Fruit fly (Drosophila melanogaster): ENCODE measurements around the gene CG2656.

Gene CG2656

DNA sequence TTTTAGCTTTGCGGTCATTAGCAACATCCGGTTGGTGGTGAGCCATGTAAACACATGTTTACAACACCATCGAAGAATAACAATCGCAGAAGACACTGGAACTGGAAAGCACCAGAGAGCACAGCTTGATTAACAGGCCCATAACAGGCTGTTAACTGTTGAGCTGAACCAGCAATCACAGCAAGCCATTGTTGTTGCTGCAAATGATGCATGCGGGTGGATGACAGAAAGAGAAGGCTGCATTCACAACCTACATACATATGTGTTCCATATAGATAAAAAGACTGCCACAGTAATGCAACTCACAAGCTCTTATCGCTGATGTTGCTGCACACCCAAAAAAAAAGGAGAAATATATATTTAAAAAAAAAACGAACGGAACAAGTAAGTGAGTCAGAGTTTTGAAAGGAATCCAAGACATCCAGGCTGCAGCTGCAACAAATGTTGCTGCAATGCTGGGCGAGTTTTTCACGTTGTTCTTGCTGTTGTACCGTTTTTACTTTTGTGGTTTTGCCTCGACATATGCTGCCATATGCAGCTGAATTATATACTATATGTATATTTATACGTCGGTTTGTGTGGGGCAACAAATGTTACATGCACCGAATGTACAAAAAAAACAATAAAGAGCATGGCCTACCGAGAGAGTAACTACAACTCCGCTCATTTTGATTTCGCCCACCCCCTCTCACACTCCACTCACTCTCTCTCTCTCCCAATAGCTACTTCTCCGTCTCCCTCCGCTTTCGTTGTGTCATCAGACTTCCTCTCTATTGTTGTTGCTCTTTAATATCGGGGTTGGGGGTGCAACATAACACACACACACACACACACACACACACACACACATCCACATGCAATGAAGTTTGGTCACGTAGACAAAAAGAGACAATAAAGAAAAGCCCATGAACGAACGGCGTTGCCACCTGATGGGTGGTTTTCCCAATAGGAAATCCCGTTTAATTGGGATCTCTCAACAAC is 41.4 kb upstream of the CG2656 start:
- peak; percentile 5 for TF ChIP-seq YL-1 (GFP tag; optimal IDR thresholded peaks at IDR 0.05)
- no peak for TF ChIP-seq Ravus (GFP tag; IDR thresholded peaks at IDR 0.05)
- peak; percentile 26 for TF ChIP-seq CG1529 (GFP tag; optimal IDR thresholded peaks at IDR 0.05)
- TF ChIP-seq gro (GFP tag; optimal IDR thresholded peaks at IDR 0.05) = no peak
- TF ChIP-seq CG1024 (GFP tag; IDR thresholded peaks at IDR 0.05) = no peak
- TF ChIP-seq row (GFP tag; IDR thresholded peaks at IDR 0.05) = no peak
- peak; percentile 83 for TF ChIP-seq pros (GFP tag; optimal IDR thresholded peaks at IDR 0.05)
- peak; percentile 57 for TF ChIP-seq oc (tag; optimal IDR thresholded peaks at IDR 0.05)
- TF ChIP-seq yki (optimal IDR thresholded peaks at IDR 0.05) = peak; percentile 91
- TF ChIP-seq ttk (GFP tag; IDR thresholded peaks at IDR 0.05) = peak; percentile 53; the same call in 1 of the 2 replicates
- TF ChIP-seq CG17385 (GFP tag; optimal IDR thresholded peaks at IDR 0.05) = peak; percentile 23
- peak; percentile 91 for TF ChIP-seq crol (GFP tag; IDR thresholded peaks at IDR 0.05)
- TF ChIP-seq bcd (GFP tag; optimal IDR thresholded peaks at IDR 0.05) = no peak
- TF ChIP-seq Stat92E (GFP tag; optimal IDR thresholded peaks at IDR 0.05) = no peak
- no peak for TF ChIP-seq CG5953 (GFP tag; IDR thresholded peaks at IDR 0.05)
- no peak for TF ChIP-seq unpg (GFP tag; optimal IDR thresholded peaks at IDR 0.05)
- no peak for TF ChIP-seq CG4424 (GFP tag; optimal IDR thresholded peaks at IDR 0.05)
- TF ChIP-seq corto (GFP tag; optimal IDR thresholded peaks at IDR 0.05) = peak; percentile 4
- TF ChIP-seq CG8290 (GFP tag; optimal IDR thresholded peaks at IDR 0.05) = no peak
- peak in 1 of 2 experiments; percentile 31 for TF ChIP-seq CG8290 (tag; optimal IDR thresholded peaks at IDR 0.05)
- peak; percentile 34; the same call in 1 of the 3 replicates for TF ChIP-seq gce (GFP tag; IDR thresholded peaks at IDR 0.05)
- TF ChIP-seq zen2 (GFP tag; IDR thresholded peaks at IDR 0.05; ENCODE audit: partially characterized antibody) = peak; percentile 48; the same call in 1 of the 3 replicates
- TF ChIP-seq sqz (GFP tag; optimal IDR thresholded peaks at IDR 0.05) = peak; percentile 84
- peak; percentile 58; the same call in 1 of the 2 replicates for TF ChIP-seq vvl (GFP tag; IDR thresholded peaks at IDR 0.05)
- peak; percentile 19 for TF ChIP-seq fd64A (GFP tag; optimal IDR thresholded peaks at IDR 0.05)
- TF ChIP-seq cg (GFP tag; optimal IDR thresholded peaks at IDR 0.05) = peak; percentile 98
- TF ChIP-seq CG3838 (GFP tag; optimal IDR thresholded peaks at IDR 0.05) = peak; percentile 1
- TF ChIP-seq en (GFP tag; optimal IDR thresholded peaks at IDR 0.05) = no peak
- TF ChIP-seq ranshi (GFP tag; IDR thresholded peaks at IDR 0.05) = no peak
- TF ChIP-seq trem (tag; optimal IDR thresholded peaks at IDR 0.05) = peak; percentile 8
- TF ChIP-seq CG32532 (GFP tag; IDR thresholded peaks at IDR 0.05) = 0 out of 2 replicates have a peak, but pooled peaks have one; percentile 21
- peak; percentile 37 for TF ChIP-seq nom (GFP tag; optimal IDR thresholded peaks at IDR 0.05)
- peak; percentile 36; the same call in 1 of the 3 replicates for TF ChIP-seq zfh1 (GFP tag; IDR thresholded peaks at IDR 0.05)
- TF ChIP-seq dmrt99B (tag; optimal IDR thresholded peaks at IDR 0.05) = peak; percentile 4
- TF ChIP-seq gcm (GFP tag; optimal IDR thresholded peaks at IDR 0.05) = peak; percentile 89
- TF ChIP-seq CG11504 (tag; optimal IDR thresholded peaks at IDR 0.05) = peak; percentile 81
- no peak for TF ChIP-seq Doc2 (GFP tag; IDR thresholded peaks at IDR 0.05)
- TF ChIP-seq Pdp1 (GFP tag; optimal IDR thresholded peaks at IDR 0.05) = peak in 1 of 2 experiments; percentile 94
- peak; percentile 42 for TF ChIP-seq CG6854 (GFP tag; optimal IDR thresholded peaks at IDR 0.05)
- TF ChIP-seq CG33557 (GFP tag; optimal IDR thresholded peaks at IDR 0.05) = no peak
- TF ChIP-seq Elba2 (GFP tag; optimal IDR thresholded peaks at IDR 0.05) = peak; percentile 98
- TF ChIP-seq twi (tag; optimal IDR thresholded peaks at IDR 0.05) = peak; percentile 94
- TF ChIP-seq CG3163 (GFP tag; optimal IDR thresholded peaks at IDR 0.05) = peak; percentile 17
- TF ChIP-seq knrl (GFP tag; IDR thresholded peaks at IDR 0.05; ENCODE audit: partially characterized antibody) = no peak
- TF ChIP-seq bbx (GFP tag; IDR thresholded peaks at IDR 0.05; ENCODE audit: partially characterized antibody) = 0 out of 2 replicates have a peak, but pooled peaks have one; percentile 37
- peak; percentile 7 for TF ChIP-seq Asciz (GFP tag; optimal IDR thresholded peaks at IDR 0.05)
- 0 out of 3 replicates have a peak, but pooled peaks have one; percentile 9 for TF ChIP-seq so (GFP tag; IDR thresholded peaks at IDR 0.05)
- peak; percentile 84 for TF ChIP-seq abd-A (tag; optimal IDR thresholded peaks at IDR 0.05)
